Fruit fly (Drosophila melanogaster): ENCODE data around the gene Uch-L5.
A peak's percentile ranks its signal among the peaks of the same experiment; 100 is the strongest.

The Uch-L5 gene

dm6 chr3L:9509037-9509830 lies 32.5 kb upstream of the Uch-L5 start, which contains the start of gene CG3408 (continued):
- TF ChIP-seq CG12769 (tag; optimal IDR thresholded peaks at IDR 0.05) (peak; percentile 57), sug (tag; optimal IDR thresholded peaks at IDR 0.05) (peak; percentile 59), Blimp-1 (GFP tag; optimal IDR thresholded peaks at IDR 0.05) (no peak), CG11504 (tag; optimal IDR thresholded peaks at IDR 0.05) (peak; percentile 18), sens-2 (GFP tag; IDR thresholded peaks at IDR 0.05) (no peak), CG17328 (GFP tag; IDR thresholded peaks at IDR 0.05) (no peak), bab2 (GFP tag; optimal IDR thresholded peaks at IDR 0.05) (no peak), CG13123 (GFP tag; optimal IDR thresholded peaks at IDR 0.05) (no peak), CG14441 (GFP tag; IDR thresholded peaks at IDR 0.05) (no peak), ewg (GFP tag; optimal IDR thresholded peaks at IDR 0.05) (peak; percentile 62), CG6175 (GFP tag; IDR thresholded peaks at IDR 0.05) (no peak), CG8944 (GFP tag; optimal IDR thresholded peaks at IDR 0.05) (no peak), grn (GFP tag; optimal IDR thresholded peaks at IDR 0.05) (peak; percentile 59), twi (tag; optimal IDR thresholded peaks at IDR 0.05) (no peak), Atf-2 (GFP tag; optimal IDR thresholded peaks at IDR 0.05) (no peak), br (optimal IDR thresholded peaks at IDR 0.05) (no peak), Pdp1 (GFP tag; optimal IDR thresholded peaks at IDR 0.05) (peak in 1 of 2 experiments; percentile 50), gfzf (GFP tag; optimal IDR thresholded peaks at IDR 0.05) (peak; percentile 94), nmo (GFP tag; optimal IDR thresholded peaks at IDR 0.05) (peak; percentile 37), trh (GFP tag; optimal IDR thresholded peaks at IDR 0.05) (no peak), Sry-β (GFP tag; optimal IDR thresholded peaks at IDR 0.05) (no peak), NFAT (GFP tag; IDR thresholded peaks at IDR 0.05) (no peak), pb (GFP tag; optimal IDR thresholded peaks at IDR 0.05) (peak; percentile 24), lab (GFP tag; optimal IDR thresholded peaks at IDR 0.05) (peak; percentile 35), esg (GFP tag; conservative IDR thresholded peaks at IDR 0.05) (no peak), CG10366 (GFP tag; IDR thresholded peaks at IDR 0.05) (0 out of 2 replicates have a peak, but pooled peaks have one; percentile 3), lbe (GFP tag; optimal IDR thresholded peaks at IDR 0.05) (peak; percentile 37), crp (GFP tag; optimal IDR thresholded peaks at IDR 0.05) (no peak), CG18599 (GFP tag; optimal IDR thresholded peaks at IDR 0.05) (peak; percentile 39), ssp (GFP tag; IDR thresholded peaks at IDR 0.05) (no peak), aop (GFP tag; IDR thresholded peaks at IDR 0.05) (no peak), CG2129 (GFP tag; IDR thresholded peaks at IDR 0.05; ENCODE audit: partially characterized antibody) (no peak), CG15269 (tag; optimal IDR thresholded peaks at IDR 0.05) (no peak), amos (GFP tag; IDR thresholded peaks at IDR 0.05; ENCODE audit: partially characterized antibody) (peak; percentile 58; the same call in 1 of the 2 replicates), CG8765 (GFP tag; IDR thresholded peaks at IDR 0.05) (no peak), Hr3 (GFP tag; optimal IDR thresholded peaks at IDR 0.05) (no peak), sima (GFP tag; optimal IDR thresholded peaks at IDR 0.05) (no peak), CG1832 (GFP tag; optimal IDR thresholded peaks at IDR 0.05) (peak; percentile 82), CG8478 (optimal IDR thresholded peaks at IDR 0.05) (no peak), pfk (GFP tag; optimal IDR thresholded peaks at IDR 0.05) (peak; percentile 14), HLHmδ (GFP tag; optimal IDR thresholded peaks at IDR 0.05) (no peak), pho (GFP tag; optimal IDR thresholded peaks at IDR 0.05) (peak; percentile 18), CG15011 (GFP tag; optimal IDR thresholded peaks at IDR 0.05) (no peak), CG4730 (GFP tag; IDR thresholded peaks at IDR 0.05) (no peak), CG11085 (GFP tag; IDR thresholded peaks at IDR 0.05) (no peak), HmgD (GFP tag; optimal IDR thresholded peaks at IDR 0.05) (no peak), CG3838 (GFP tag; optimal IDR thresholded peaks at IDR 0.05) (peak; percentile 8), Scr (GFP tag; IDR thresholded peaks at IDR 0.05; ENCODE audit: partially characterized antibody) (peak; percentile 54), row (GFP tag; IDR thresholded peaks at IDR 0.05) (no peak; the same call in 2 of the 3 replicates), bcd (GFP tag; optimal IDR thresholded peaks at IDR 0.05) (no peak)
